Fruit fly (Drosophila melanogaster) whole organism, embryonic: Measurements from ENCODE around the gene CG15445.

Experiments used
- Antp ChIP-seq: fragments of 200-800 bp; sonication (Bioruptor generic); optimal IDR thresholded peaks from 3 replicates; lab custom pipeline; 2016; ENCODE audit warnings: missing biosample characterization, missing genetic modification characterization
- Atf3 ChIP-seq: fragments of 200-800 bp; sonication (Bioruptor generic); optimal IDR thresholded peaks from 3 replicates; lab custom pipeline; 2016; ENCODE audit warnings: missing biosample characterization, missing genetic modification characterization
- CG10321 ChIP-seq: fragments of 200-800 bp; sonication (Bioruptor generic); IDR thresholded peaks from 2 replicates; pipeline ENCODE4 v1.3.6; 2022; ENCODE audit warnings: missing biosample characterization, missing genetic modification characterization
- CG11696 ChIP-seq: fragments of 200-800 bp; sonication (Bioruptor generic); IDR thresholded peaks from 2 replicates; pipeline ENCODE4 v1.3.6; 2022; ENCODE audit warnings: missing biosample characterization, missing genetic modification characterization
- CG12236 ChIP-seq: fragments of 200-800 bp; sonication (Bioruptor generic); optimal IDR thresholded peaks from 2 replicates; lab custom pipeline; 2016; ENCODE audit warnings: missing biosample characterization, missing genetic modification characterization
- CG12744 ChIP-seq: fragments of 200-800 bp; sonication (Bioruptor generic); optimal IDR thresholded peaks from 2 replicates; lab custom pipeline; 2016; ENCODE audit warnings: missing biosample characterization, missing genetic modification characterization
- CG17359 ChIP-seq: fragments of 200-800 bp; sonication (Bioruptor generic); optimal IDR thresholded peaks from 3 replicates; lab custom pipeline; 2018; ENCODE audit warnings: missing biosample characterization, mild to moderate bottlenecking, missing genetic modification characterization, moderate library complexity
- CG17361 ChIP-seq: fragments of 200-800 bp; sonication (Bioruptor generic); IDR thresholded peaks from 3 replicates; pipeline ENCODE4 v1.3.6; 2022; ENCODE audit warnings: missing biosample characterization, missing genetic modification characterization
- CG2199 ChIP-seq: fragments of 200-800 bp; sonication (Bioruptor generic); IDR thresholded peaks from 3 replicates; pipeline ENCODE4 v1.3.6; 2022; ENCODE audit warnings: missing biosample characterization, missing genetic modification characterization
- CG30403 ChIP-seq: fragments of 200-800 bp; sonication (Bioruptor generic); optimal IDR thresholded peaks from 3 replicates; lab custom pipeline; 2016; ENCODE audit warnings: missing biosample characterization, missing genetic modification characterization
- CG32532 ChIP-seq: fragments of 200-800 bp; sonication (Bioruptor generic); IDR thresholded peaks from 2 replicates; pipeline ENCODE4 v1.3.6; 2022; ENCODE audit warnings: missing biosample characterization, missing genetic modification characterization
- CG32767 ChIP-seq: fragments of 200-800 bp; sonication (Bioruptor generic); IDR thresholded peaks from 2 replicates; pipeline ENCODE4 v1.3.6; 2022; ENCODE audit warnings: missing biosample characterization, missing genetic modification characterization
- CG4282 ChIP-seq: fragments of 200-800 bp; sonication (Bioruptor generic); optimal IDR thresholded peaks from 2 replicates; lab custom pipeline; 2016; ENCODE audit warnings: missing biosample characterization, missing genetic modification characterization
- CG4404 ChIP-seq: fragments of 200-800 bp; sonication (Bioruptor generic); IDR thresholded peaks from 2 replicates; pipeline ENCODE4 v1.3.6; 2022; ENCODE audit warnings: missing biosample characterization, missing genetic modification characterization
- CG6854 ChIP-seq: fragments of 200-800 bp; sonication (Bioruptor generic); optimal IDR thresholded peaks from 3 replicates; lab custom pipeline; 2017; ENCODE audit warnings: missing biosample characterization, mild to moderate bottlenecking, missing genetic modification characterization
- CG7839 ChIP-seq: fragments of 200-800 bp; sonication (Bioruptor generic); optimal IDR thresholded peaks from 3 replicates; lab custom pipeline; 2018; ENCODE audit warnings: missing biosample characterization, mild to moderate bottlenecking, missing genetic modification characterization, moderate library complexity
- CG8290 ChIP-seq, 3 experiments: fragments of 200-800 bp; sonication (Bioruptor generic); optimal IDR thresholded peaks; 2 replicates each; lab custom pipeline; 2016 to 2019; ENCODE audit warnings: missing biosample characterization in 3 of 3, missing genetic modification characterization in 3 of 3, mild to moderate bottlenecking in 2 of 3, moderate library complexity in 1 of 3
- CG8924 ChIP-seq: fragments of 200-800 bp; optimal IDR thresholded peaks from 3 replicates; lab custom pipeline; 2019; ENCODE audit warnings: missing biosample characterization, mild to moderate bottlenecking, missing genetic modification characterization, moderate library complexity
- CG8944 ChIP-seq: fragments of 200-800 bp; sonication (Bioruptor generic); optimal IDR thresholded peaks from 3 replicates; lab custom pipeline; 2016; ENCODE audit warnings: missing biosample characterization, missing genetic modification characterization
- CG9437 ChIP-seq: fragments of 200-800 bp; sonication (Bioruptor generic); optimal IDR thresholded peaks from 2 replicates; lab custom pipeline; 2018; ENCODE audit warnings: missing biosample characterization, mild to moderate bottlenecking, missing genetic modification characterization
- Dek ChIP-seq: fragments of 200-800 bp; sonication (Bioruptor generic); optimal IDR thresholded peaks from 3 replicates; lab custom pipeline; 2019; ENCODE audit warnings: missing biosample characterization, mild to moderate bottlenecking, missing genetic modification characterization, moderate library complexity
- HLH4C ChIP-seq: fragments of 200-800 bp; sonication (Bioruptor generic); IDR thresholded peaks from 3 replicates; pipeline ENCODE4 v1.3.6; 2022; ENCODE audit warnings: missing biosample characterization, missing genetic modification characterization; ENCODE audit not compliant: partially characterized antibody
- HmgD ChIP-seq: fragments of 200-800 bp; sonication (Bioruptor generic); optimal IDR thresholded peaks from 3 replicates; lab custom pipeline; 2016; ENCODE audit warnings: missing biosample characterization, missing genetic modification characterization
- Hmr ChIP-seq: fragments of 200-800 bp; sonication (Bioruptor generic); optimal IDR thresholded peaks from 3 replicates; lab custom pipeline; 2017; ENCODE audit warnings: mild to moderate bottlenecking, missing biosample characterization, missing genetic modification reagents, missing genetic modification characterization
- Hmx ChIP-seq: fragments of 200-800 bp; sonication (Bioruptor generic); optimal IDR thresholded peaks from 2 replicates; lab custom pipeline; 2016; ENCODE audit warnings: missing biosample characterization, missing genetic modification characterization
- Hr51 ChIP-seq, 2 experiments: fragments of 200-800 bp; sonication (Bioruptor generic); optimal IDR thresholded peaks; 2 replicates in 1 of 2; 3 replicates in 1 of 2; lab custom pipeline; 2016 to 2018; ENCODE audit warnings: missing biosample characterization in 2 of 2, missing genetic modification characterization in 2 of 2, mild to moderate bottlenecking in 1 of 2, moderate library complexity in 1 of 2
- Med ChIP-seq: fragments of 200-800 bp; sonication (Bioruptor generic); peaks from one replicate; lab custom pipeline; 2016; ENCODE audit warnings: missing biosample characterization, missing genetic modification characterization, mild to moderate bottlenecking, inconsistent platforms, moderate library complexity
- Myb ChIP-seq: fragments of 200-800 bp; sonication (Bioruptor generic); optimal IDR thresholded peaks from 2 replicates; lab custom pipeline; 2016; ENCODE audit warnings: missing biosample characterization, missing genetic modification characterization
- Nf-YC ChIP-seq: fragments of 200-800 bp; optimal IDR thresholded peaks from 3 replicates; lab custom pipeline; 2019; ENCODE audit warnings: missing biosample characterization, mild to moderate bottlenecking, missing genetic modification characterization, moderate library complexity
- Sox100B ChIP-seq: fragments of 200-800 bp; sonication (Bioruptor generic); optimal IDR thresholded peaks from 3 replicates; lab custom pipeline; 2018; ENCODE audit warnings: missing biosample characterization, mild to moderate bottlenecking, missing genetic modification characterization
- Sox102F ChIP-seq: fragments of 200-800 bp; sonication (Bioruptor generic); optimal IDR thresholded peaks from 2 replicates; lab custom pipeline; 2018; ENCODE audit warnings: missing biosample characterization, mild to moderate bottlenecking, missing genetic modification characterization, moderate library complexity
- TFAM ChIP-seq: fragments of 200-800 bp; sonication (Bioruptor generic); optimal IDR thresholded peaks from 2 replicates; lab custom pipeline; 2017; ENCODE audit warnings: missing biosample characterization, missing genetic modification characterization, inconsistent platforms
- cad ChIP-seq: fragments of >200 bp; optimal IDR thresholded peaks from 2 replicates; lab custom pipeline; 2017; ENCODE audit warnings: missing biosample characterization, missing genetic modification characterization
- chinmo ChIP-seq: fragments of 200-800 bp; sonication (Bioruptor generic); IDR thresholded peaks from 4 replicates; pipeline ENCODE4 v1.3.6; 2022; ENCODE audit warnings: missing biosample characterization, missing genetic modification characterization; ENCODE audit not compliant: partially characterized antibody
- dmrt99B ChIP-seq: fragments of 200-800 bp; sonication (Bioruptor generic); optimal IDR thresholded peaks from 2 replicates; lab custom pipeline; 2018; ENCODE audit warnings: missing biosample characterization, mild to moderate bottlenecking, missing genetic modification characterization, moderate library complexity
- fd96Cb ChIP-seq: fragments of 200-800 bp; sonication (Bioruptor generic); optimal IDR thresholded peaks from 2 replicates; lab custom pipeline; 2018; ENCODE audit warnings: missing biosample characterization, mild to moderate bottlenecking, missing genetic modification characterization, moderate library complexity
- gcm2 ChIP-seq: fragments of 200-800 bp; sonication (Bioruptor generic); optimal IDR thresholded peaks from 2 replicates; lab custom pipeline; 2016; ENCODE audit warnings: missing biosample characterization, missing genetic modification characterization
- gem ChIP-seq: fragments of 200-800 bp; sonication (Bioruptor generic); optimal IDR thresholded peaks from 2 replicates; lab custom pipeline; 2019; ENCODE audit warnings: missing biosample characterization, mild to moderate bottlenecking, missing genetic modification characterization, moderate library complexity
- kni ChIP-seq: fragments of 200-800 bp; sonication (Bioruptor generic); optimal IDR thresholded peaks from 3 replicates; lab custom pipeline; 2017; ENCODE audit warnings: mild to moderate bottlenecking, missing biosample characterization, missing genetic modification reagents, missing genetic modification characterization
- lilli ChIP-seq: fragments of 200-800 bp; sonication (Bioruptor generic); optimal IDR thresholded peaks from 3 replicates; lab custom pipeline; 2016; ENCODE audit warnings: missing biosample characterization, missing genetic modification characterization
- lmd ChIP-seq: fragments of 200-800 bp; sonication (Bioruptor generic); IDR thresholded peaks from 2 replicates; pipeline ENCODE4 v1.3.6; 2022; ENCODE audit warnings: missing biosample characterization, missing genetic modification characterization
- mam ChIP-seq: fragments of 200-800 bp; sonication (Bioruptor generic); optimal IDR thresholded peaks from 3 replicates; lab custom pipeline; 2016; ENCODE audit warnings: missing biosample characterization, missing genetic modification characterization
- pho ChIP-seq: fragments of 200-800 bp; sonication (Bioruptor generic); optimal IDR thresholded peaks from 2 replicates; lab custom pipeline; 2016; ENCODE audit warnings: missing biosample characterization, missing genetic modification characterization
- pnt ChIP-seq: fragments of 200-800 bp; sonication (Bioruptor generic); optimal IDR thresholded peaks from 3 replicates; lab custom pipeline; 2016; ENCODE audit warnings: missing biosample characterization, missing genetic modification characterization
- prd ChIP-seq, 3 experiments: fragments of >200 bp in 2 of 3; fragments of 200-800 bp in 1 of 3; sonication (Bioruptor generic) in 1 of 3; optimal IDR thresholded peaks in 2 of 3; IDR thresholded peaks in 1 of 3; 2 replicates in 2 of 3; 3 replicates in 1 of 3; pipeline versions ENCODE4 v1.3.6 to Lab custom; 2017 to 2022; ENCODE audit warnings: missing biosample characterization in 1 of 3, missing genetic modification characterization in 1 of 3
- ssp ChIP-seq: fragments of 200-800 bp; sonication (Bioruptor generic); IDR thresholded peaks from 2 replicates; pipeline ENCODE4 v1.3.6; 2022; ENCODE audit warnings: missing biosample characterization, missing genetic modification characterization
- trh ChIP-seq: fragments of 200-800 bp; sonication (Bioruptor generic); optimal IDR thresholded peaks from 2 replicates; lab custom pipeline; 2016; ENCODE audit warnings: missing biosample characterization, missing genetic modification characterization
- zfh1 ChIP-seq: fragments of 200-800 bp; sonication (Bioruptor generic); IDR thresholded peaks from 3 replicates; pipeline ENCODE4 v1.3.6; 2022; ENCODE audit warnings: missing biosample characterization, missing genetic modification characterization
- zfh2 ChIP-seq: fragments of 200-800 bp; sonication (Bioruptor generic); optimal IDR thresholded peaks from 2 replicates; lab custom pipeline; 2016; ENCODE audit warnings: missing biosample characterization, missing genetic modification characterization

The CG15445 gene

DNA sequence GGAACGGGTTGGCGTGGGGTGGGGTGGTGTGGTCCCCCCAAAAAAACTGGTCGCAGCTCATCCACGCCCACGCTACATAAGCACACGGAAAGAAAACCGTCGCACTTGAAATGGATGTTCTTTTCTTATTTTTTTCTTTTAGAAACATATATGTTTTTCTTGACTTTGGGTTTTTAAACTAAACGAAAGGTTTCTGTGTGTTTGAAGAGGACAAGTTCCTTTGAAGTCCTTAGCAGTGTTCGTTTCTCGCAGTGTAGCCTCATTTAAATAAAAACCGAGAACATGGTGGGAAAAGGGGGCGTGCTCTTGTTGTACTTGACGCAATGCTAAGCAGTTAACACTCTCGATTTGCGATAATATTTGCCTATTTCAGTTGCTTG, 42.6 kb upstream of the CG15445 start (continued):
- TF ChIP-seq lmd (GFP tag; lab: Robert Waterston, UW) (0 out of 2 replicates have a peak, but pooled peaks have one; percentile 30), CG4282 (GFP tag; lab: Kevin White, UChicago) (no peak), lilli (GFP tag; lab: Kevin White, UChicago) (peak; percentile 0), CG32532 (GFP tag; lab: Robert Waterston, UW) (0 out of 2 replicates have a peak, but pooled peaks have one; percentile 13), zfh1 (no peak), Hr51 (GFP tag; optimal IDR thresholded peaks at IDR 0.05; lab: Kevin White, UChicago) (no peak), CG30403 (GFP tag; lab: Kevin White, UChicago) (peak; percentile 4), gem (tag; lab: Kevin White, UChicago) (peak; percentile 28), ssp (GFP tag; lab: Robert Waterston, UW) (no peak), zfh2 (GFP tag; lab: Kevin White, UChicago) (peak; percentile 11), mam (GFP tag; lab: Kevin White, UChicago) (peak; percentile 2), CG7839 (tag; lab: Kevin White, UChicago) (peak; percentile 27), Sox102F (GFP tag; lab: Kevin White, UChicago) (no peak), CG9437 (GFP tag; lab: Kevin White, UChicago) (no peak), Med (peak; percentile 83), Sox100B (GFP tag; lab: Kevin White, UChicago) (no peak), Hmx (GFP tag; lab: Kevin White, UChicago) (no peak)

DNA sequence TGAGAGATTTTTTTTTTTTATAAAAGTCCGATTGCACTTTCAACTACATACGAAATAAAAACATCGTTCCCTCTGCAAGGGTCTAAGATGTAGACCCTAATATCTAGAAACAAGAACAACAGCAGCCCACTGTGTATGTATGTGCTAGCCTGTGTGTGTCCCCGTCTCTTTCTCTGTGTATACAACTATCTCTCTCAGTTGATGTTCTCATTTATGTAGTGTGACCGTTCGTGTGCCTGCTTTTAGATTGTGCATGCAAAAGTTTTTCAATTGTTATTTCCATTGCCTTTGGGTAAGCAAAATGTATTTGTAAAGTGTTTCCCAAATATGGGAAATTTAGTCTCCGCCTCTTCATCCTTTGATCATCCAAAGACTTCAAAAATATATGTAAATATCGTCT, 36.6 kb upstream of the CG15445 start:
- 0 out of 2 replicates have a peak, but pooled peaks have one; percentile 25 for TF ChIP-seq CG32767
- TF ChIP-seq Dek (tag; lab: Kevin White, UChicago), result no peak
- TF ChIP-seq Nf-YC, result no peak
- no peak for TF ChIP-seq zfh1
- peak; percentile 67; the same call in 1 of the 2 replicates for TF ChIP-seq CG10321 (GFP tag; lab: Robert Waterston, UW)
- no peak for TF ChIP-seq dmrt99B (tag; lab: Kevin White, UChicago)
- TF ChIP-seq kni (GFP tag; lab: Kevin White, UChicago), result no peak
- no peak for TF ChIP-seq CG8290 (GFP tag; optimal IDR thresholded peaks at IDR 0.05; lab: Kevin White, UChicago)
- peak in 1 of 2 experiments; percentile 0 for TF ChIP-seq CG8290 (tag; optimal IDR thresholded peaks at IDR 0.05; lab: Kevin White, UChicago)
- no peak for TF ChIP-seq fd96Cb (tag; lab: Kevin White, UChicago)
- no peak for TF ChIP-seq CG8944 (GFP tag; lab: Kevin White, UChicago)
- no peak for TF ChIP-seq gcm2 (GFP tag; lab: Kevin White, UChicago)
- TF ChIP-seq Atf3 (GFP tag; lab: Kevin White, UChicago), result no peak
- no peak for TF ChIP-seq Myb
- no peak for TF ChIP-seq cad (GFP tag; lab: Kevin White, UChicago)
- no peak for TF ChIP-seq chinmo (GFP tag; lab: Robert Waterston, UW)
- no peak for TF ChIP-seq CG12236
- no peak for TF ChIP-seq Hmr (GFP tag; lab: Kevin White, UChicago)
- TF ChIP-seq HLH4C (GFP tag; lab: Robert Waterston, UW), result no peak
- TF ChIP-seq prd (optimal IDR thresholded peaks at IDR 0.05; lab: Kevin White, UChicago), result no peak
- no peak for TF ChIP-seq prd (GFP tag; IDR thresholded peaks at IDR 0.05; lab: Robert Waterston, UW)
- TF ChIP-seq CG17359 (tag; lab: Kevin White, UChicago), result no peak
- no peak for TF ChIP-seq CG4404 (GFP tag; lab: Robert Waterston, UW)
- no peak for TF ChIP-seq pho (GFP tag; lab: Kevin White, UChicago)
- TF ChIP-seq CG12744, result no peak
- no peak for TF ChIP-seq HmgD
- TF ChIP-seq CG11696 (GFP tag; lab: Robert Waterston, UW), result no peak
- no peak for TF ChIP-seq Antp (GFP tag; lab: Kevin White, UChicago)
- TF ChIP-seq TFAM (GFP tag; lab: Kevin White, UChicago), result no peak
- TF ChIP-seq trh, result no peak
- TF ChIP-seq CG2199, result peak; percentile 15; the same call in 1 of the 3 replicates
- no peak for TF ChIP-seq CG8924 (tag; lab: Kevin White, UChicago)
- TF ChIP-seq CG6854 (GFP tag; lab: Kevin White, UChicago), result no peak
- TF ChIP-seq pnt (GFP tag; lab: Kevin White, UChicago), result no peak
- no peak for TF ChIP-seq CG17361
